Worm (Caenorhabditis elegans) whole organism, L3 larva: ENCODE results near the gene C06E7.88.

Experiments used
- egl-27 ChIP-seq: sonication (generic microtip); optimal IDR thresholded peaks from 4 replicates; lab custom pipeline; 2017; ENCODE audit warnings: missing biosample characterization, missing genetic modification reagents, missing genetic modification characterization
- fkh-10 ChIP-seq: sonication (generic microtip); optimal IDR thresholded peaks from 2 replicates; lab custom pipeline; 2017; ENCODE audit warnings: missing biosample characterization, missing genetic modification reagents, missing genetic modification characterization
- fos-1 ChIP-seq: fragments of 150-350 bp; optimal IDR thresholded peaks from 2 replicates; lab custom pipeline; 2014; ENCODE audit warnings: missing biosample characterization, missing genetic modification characterization
- nhr-23 ChIP-seq: fragments of 150-350 bp; optimal IDR thresholded peaks from 2 replicates; lab custom pipeline; 2014; ENCODE audit warnings: missing biosample characterization, missing genetic modification reagents, missing genetic modification characterization
- nhr-237 ChIP-seq: fragments of 150-350 bp; optimal IDR thresholded peaks from 2 replicates; lab custom pipeline; 2014; ENCODE audit warnings: missing biosample characterization, missing genetic modification characterization
- tbx-2 ChIP-seq: sonication (generic microtip); optimal IDR thresholded peaks from 2 replicates; lab custom pipeline; 2016; ENCODE audit warnings: mild to moderate bottlenecking, missing genetic modification characterization, missing compliant biosample characterization

- TF ChIP-seq nhr-23 (tag; lab: Kevin White, UChicago), result no peak
- TF ChIP-seq nhr-237, result no peak
- TF ChIP-seq egl-27 (tag; lab: Kevin White, UChicago), result no peak
- no peak for TF ChIP-seq fkh-10
- no peak for TF ChIP-seq tbx-2 (tag; lab: Kevin White, UChicago)
- TF ChIP-seq fos-1 (tag; lab: Kevin White, UChicago), result no peak
Observed at ce11 chrIV:5896341-5896740, 29.3 kb upstream of the C06E7.88 start, which contains the start of gene pck-3.
